Worm (Caenorhabditis elegans): ENCODE measurements around the gene kbp-3.

Gene kbp-3

ce11 chrII:14357936-14358416, 31.9 kb downstream of the kbp-3 start, which contains the start of the genes agl-1 and pfs-2 (continued):
- TF ChIP-seq dmd-4 (tag; optimal IDR thresholded peaks at IDR 0.05; ENCODE audit: borderline replicate concordance) (no peak), sox-2 (GFP tag; IDR thresholded peaks at IDR 0.05) (no peak), odd-2 (tag; optimal IDR thresholded peaks at IDR 0.05) (no peak), lin-11 (tag; optimal IDR thresholded peaks at IDR 0.05) (no peak), Y22D7AL.16 (tag; optimal IDR thresholded peaks at IDR 0.05) (no peak), ceh-34 (tag; optimal IDR thresholded peaks at IDR 0.05) (no peak), pros-1 (tag; optimal IDR thresholded peaks at IDR 0.05) (no peak), unc-42 (tag; optimal IDR thresholded peaks at IDR 0.05) (peak; percentile 10), ahr-1 (tag; optimal IDR thresholded peaks at IDR 0.05) (no peak), F13H6.1 (tag; optimal IDR thresholded peaks at IDR 0.05) (no peak), unc-86 (tag; optimal IDR thresholded peaks at IDR 0.05) (peak; percentile 21), C38D4.7 (GFP tag; optimal IDR thresholded peaks at IDR 0.05) (no peak), T23F11.4 (GFP tag; optimal IDR thresholded peaks at IDR 0.05) (no peak), fkh-6 (tag; optimal IDR thresholded peaks at IDR 0.05) (no peak), pqm-1 (tag; optimal IDR thresholded peaks at IDR 0.05) (no peak), hlh-13 (GFP tag; optimal IDR thresholded peaks at IDR 0.05) (no peak)

- TF ChIP-seq C08G9.2 (tag; optimal IDR thresholded peaks at IDR 0.05) = no peak
- TF ChIP-seq F13H6.1 (tag; optimal IDR thresholded peaks at IDR 0.05) = no peak
- TF ChIP-seq nhr-11 (tag; optimal IDR thresholded peaks at IDR 0.05) = no peak
Observed at ce11 chrII:14351352-14351751, 38.5 kb downstream of the kbp-3 start.

- TF ChIP-seq ceh-14 (tag; optimal IDR thresholded peaks at IDR 0.05) = no peak
- no peak for TF ChIP-seq F13H6.1 (tag; optimal IDR thresholded peaks at IDR 0.05)
- TF ChIP-seq tbx-2 (tag; optimal IDR thresholded peaks at IDR 0.05) = no peak
- no peak for TF ChIP-seq eyg-1 (tag; optimal IDR thresholded peaks at IDR 0.05)
- TF ChIP-seq sox-2 (GFP tag; IDR thresholded peaks at IDR 0.05) = no peak
- TF ChIP-seq elt-2 (tag; optimal IDR thresholded peaks at IDR 0.05) = no peak
- TF ChIP-seq fkh-10 (GFP tag; optimal IDR thresholded peaks at IDR 0.05) = no peak
- TF ChIP-seq unc-3 (GFP tag; conservative IDR thresholded peaks at IDR 0.05) = no peak
- no peak for TF ChIP-seq unc-3 (tag; optimal IDR thresholded peaks at IDR 0.05)
- TF ChIP-seq K09A11.1 (tag; optimal IDR thresholded peaks at IDR 0.05; ENCODE audit: insufficient read depth) = no peak
- no peak for TF ChIP-seq ceh-30 (tag; optimal IDR thresholded peaks at IDR 0.05)
Observed at ce11 chrII:14350768-14351167, 39.1 kb downstream of the kbp-3 start.

- TF ChIP-seq lim-6 (tag; optimal IDR thresholded peaks at IDR 0.05) (no peak), T23F11.4 (GFP tag; optimal IDR thresholded peaks at IDR 0.05) (no peak), ceh-22 (tag; optimal IDR thresholded peaks at IDR 0.05) (no peak), ceh-48 (tag; optimal IDR thresholded peaks at IDR 0.05) (peak; percentile 60), C08G9.2 (tag; optimal IDR thresholded peaks at IDR 0.05) (no peak), ztf-16 (tag; optimal IDR thresholded peaks at IDR 0.05) (no peak), hlh-30 (tag; optimal IDR thresholded peaks at IDR 0.05; ENCODE audit: insufficient read depth) (peak; percentile 31), C38D4.7 (GFP tag; optimal IDR thresholded peaks at IDR 0.05) (no peak), K09A11.1 (tag; optimal IDR thresholded peaks at IDR 0.05; ENCODE audit: insufficient read depth) (no peak), syd-9 (tag; optimal IDR thresholded peaks at IDR 0.05) (no peak), pha-2 (tag; optimal IDR thresholded peaks at IDR 0.05) (no peak), gmeb-2 (tag; optimal IDR thresholded peaks at IDR 0.05) (no peak), unc-42 (tag; optimal IDR thresholded peaks at IDR 0.05) (peak; percentile 78), pat-9 (tag; optimal IDR thresholded peaks at IDR 0.05) (no peak), mec-3 (tag; optimal IDR thresholded peaks at IDR 0.05; ENCODE audit: borderline replicate concordance) (no peak), sox-4 (tag; optimal IDR thresholded peaks at IDR 0.05) (peak; percentile 32), fkh-6 (tag; optimal IDR thresholded peaks at IDR 0.05) (no peak), ceh-18 (tag; optimal IDR thresholded peaks at IDR 0.05) (peak; percentile 47), ttx-3 (tag; optimal IDR thresholded peaks at IDR 0.05) (peak; percentile 8), ets-4 (tag; optimal IDR thresholded peaks at IDR 0.05) (peak; percentile 19), che-1 (tag; optimal IDR thresholded peaks at IDR 0.05) (no peak), ceh-45 (GFP tag; IDR thresholded peaks at IDR 0.05) (no peak), sox-2 (GFP tag; IDR thresholded peaks at IDR 0.05) (no peak), npax-4 (tag; optimal IDR thresholded peaks at IDR 0.05) (no peak), ceh-14 (tag; optimal IDR thresholded peaks at IDR 0.05) (no peak), madf-2 (tag; optimal IDR thresholded peaks at IDR 0.05) (peak; percentile 5), zip-5 (tag; optimal IDR thresholded peaks at IDR 0.05) (no peak), pha-4 (tag; optimal IDR thresholded peaks at IDR 0.05) (no peak)
Observed at ce11 chrII:14349356-14349923, 40.4 kb downstream of the kbp-3 start, which contains the start of the genes Y54G11A.17, lin-7 and elof-1. Gene Y54G11A.17 (minus strand): TSS chrII:14349406. Gene lin-7 (minus strand): TSS chrII:14349406. Gene elof-1 (plus strand): TSS chrII:14349738.
